Worm (Caenorhabditis elegans): ENCODE data around the gene hmg-11.
A peak's percentile ranks its signal among the peaks of the same experiment; 100 is the strongest.

Gene hmg-11

ce11 chrII:4686941-4687340, 14.1 kb downstream of the hmg-11 start, which contains the start of gene sre-39:
Gene sre-39 (plus strand): TSS chrII:4687241.
- TF ChIP-seq lin-13 (tag; optimal IDR thresholded peaks at IDR 0.05) = no peak
- TF ChIP-seq nhr-237 (tag; optimal IDR thresholded peaks at IDR 0.05) = no peak
- TF ChIP-seq ceh-43 (GFP tag; optimal IDR thresholded peaks at IDR 0.05) = no peak
- no peak for TF ChIP-seq elt-3 (tag; optimal IDR thresholded peaks at IDR 0.05)
- TF ChIP-seq sptf-1 (tag; optimal IDR thresholded peaks at IDR 0.05) = no peak
- no peak for TF ChIP-seq unc-120 (tag; optimal IDR thresholded peaks at IDR 0.05; ENCODE audit: poor library complexity, severe bottlenecking)
- no peak for TF ChIP-seq mep-1 (tag; optimal IDR thresholded peaks at IDR 0.05)
- no peak for TF ChIP-seq sem-2 (GFP tag; optimal IDR thresholded peaks at IDR 0.05)
- TF ChIP-seq hlh-1 (tag; optimal IDR thresholded peaks at IDR 0.05) = no peak
- TF ChIP-seq blmp-1 (tag; optimal IDR thresholded peaks at IDR 0.05) = no peak
- TF ChIP-seq zip-8 (tag; optimal IDR thresholded peaks at IDR 0.05) = no peak
- TF ChIP-seq tbx-8 (GFP tag; optimal IDR thresholded peaks at IDR 0.05) = no peak
- no peak for TF ChIP-seq pha-4 (tag; optimal IDR thresholded peaks at IDR 0.05)
- no peak for TF ChIP-seq elt-1 (tag; optimal IDR thresholded peaks at IDR 0.05; ENCODE audit: borderline replicate concordance, insufficient read depth)
- no peak for TF ChIP-seq nhr-76 (tag; optimal IDR thresholded peaks at IDR 0.05)
- no peak for TF ChIP-seq ham-2 (GFP tag; optimal IDR thresholded peaks at IDR 0.05)
- no peak for TF ChIP-seq nhr-12 (tag; optimal IDR thresholded peaks at IDR 0.05)
- TF ChIP-seq unc-39 (tag; optimal IDR thresholded peaks at IDR 0.05) = no peak

ce11 chrII:4689477-4689876, 16.6 kb downstream of the hmg-11 start, which contains the start of gene F10G7.12:
Gene F10G7.12 (plus strand): TSS chrII:4689777.
- TF ChIP-seq elt-1 (tag; optimal IDR thresholded peaks at IDR 0.05; ENCODE audit: borderline replicate concordance, insufficient read depth) = no peak
- no peak for TF ChIP-seq ztf-11 (tag; optimal IDR thresholded peaks at IDR 0.05)
- TF ChIP-seq M03D4.4 (tag; optimal IDR thresholded peaks at IDR 0.05) = no peak
- no peak for TF ChIP-seq blmp-1 (tag; optimal IDR thresholded peaks at IDR 0.05)
- no peak for TF ChIP-seq elt-3 (tag; optimal IDR thresholded peaks at IDR 0.05)
- TF ChIP-seq tbx-8 (GFP tag; optimal IDR thresholded peaks at IDR 0.05) = no peak
- TF ChIP-seq sem-2 (GFP tag; optimal IDR thresholded peaks at IDR 0.05) = no peak
- no peak for TF ChIP-seq ceh-83 (GFP tag; optimal IDR thresholded peaks at IDR 0.05)
- TF ChIP-seq unc-39 (tag; optimal IDR thresholded peaks at IDR 0.05) = no peak
- no peak for TF ChIP-seq ces-1 (GFP tag; optimal IDR thresholded peaks at IDR 0.05)
- no peak for TF ChIP-seq nhr-12 (tag; optimal IDR thresholded peaks at IDR 0.05)
- no peak for TF ChIP-seq ham-2 (GFP tag; optimal IDR thresholded peaks at IDR 0.05)
- no peak for TF ChIP-seq drap-1 (GFP tag; optimal IDR thresholded peaks at IDR 0.05)
- no peak for TF ChIP-seq nhr-28 (tag; optimal IDR thresholded peaks at IDR 0.05)
- TF ChIP-seq zip-8 (tag; optimal IDR thresholded peaks at IDR 0.05) = no peak
- no peak for TF ChIP-seq snpc-4 (tag; optimal IDR thresholded peaks at IDR 0.05)
- no peak for TF ChIP-seq nhr-237 (tag; optimal IDR thresholded peaks at IDR 0.05)
- no peak for TF ChIP-seq flh-1 (GFP tag; optimal IDR thresholded peaks at IDR 0.05)
- TF ChIP-seq mab-5 (tag; optimal IDR thresholded peaks at IDR 0.05) = no peak

- TF ChIP-seq nhr-237 (tag; optimal IDR thresholded peaks at IDR 0.05) (no peak), pha-4 (tag; optimal IDR thresholded peaks at IDR 0.05) (peak; percentile 47)
These were observed 20.2 kb downstream of the hmg-11 start, which contains the start of gene F10G7.5 for ce11 chrII:4693129-4693528. Gene F10G7.5 (plus strand): TSS chrII:4693414.

ce11 chrII:4696055-4696454, 23.2 kb downstream of the hmg-11 start:
- no peak for TF ChIP-seq elt-1 (tag; optimal IDR thresholded peaks at IDR 0.05; ENCODE audit: borderline replicate concordance, insufficient read depth)
- no peak for TF ChIP-seq zip-8 (tag; optimal IDR thresholded peaks at IDR 0.05)
- no peak for TF ChIP-seq ztf-11 (tag; optimal IDR thresholded peaks at IDR 0.05)
- TF ChIP-seq mep-1 (tag; optimal IDR thresholded peaks at IDR 0.05) = no peak
- no peak for TF ChIP-seq ceh-39 (tag; optimal IDR thresholded peaks at IDR 0.05)
- no peak for TF ChIP-seq blmp-1 (tag; optimal IDR thresholded peaks at IDR 0.05)
- no peak for TF ChIP-seq M03D4.4 (tag; optimal IDR thresholded peaks at IDR 0.05)
- no peak for TF ChIP-seq nhr-237 (tag; optimal IDR thresholded peaks at IDR 0.05)
- TF ChIP-seq sptf-1 (tag; optimal IDR thresholded peaks at IDR 0.05) = no peak
- TF ChIP-seq ham-2 (GFP tag; optimal IDR thresholded peaks at IDR 0.05) = no peak
- no peak for TF ChIP-seq lsy-2 (tag; optimal IDR thresholded peaks at IDR 0.05)
- TF ChIP-seq nhr-28 (tag; optimal IDR thresholded peaks at IDR 0.05) = no peak
- no peak for TF ChIP-seq ces-1 (GFP tag; optimal IDR thresholded peaks at IDR 0.05)
- no peak for TF ChIP-seq tbx-8 (GFP tag; optimal IDR thresholded peaks at IDR 0.05)
- TF ChIP-seq mls-2 (tag; optimal IDR thresholded peaks at IDR 0.05) = no peak
- no peak for TF ChIP-seq sem-2 (GFP tag; optimal IDR thresholded peaks at IDR 0.05)
- TF ChIP-seq elt-3 (tag; optimal IDR thresholded peaks at IDR 0.05) = no peak
- no peak for TF ChIP-seq mab-5 (tag; optimal IDR thresholded peaks at IDR 0.05)
- no peak for TF ChIP-seq snpc-4 (tag; optimal IDR thresholded peaks at IDR 0.05)
- no peak for TF ChIP-seq ceh-43 (GFP tag; optimal IDR thresholded peaks at IDR 0.05)

- TF ChIP-seq ceh-83 (GFP tag; optimal IDR thresholded peaks at IDR 0.05) (no peak), nhr-76 (tag; optimal IDR thresholded peaks at IDR 0.05) (no peak), unc-62 (GFP tag; optimal IDR thresholded peaks at IDR 0.05) (peak; percentile 88), flh-1 (GFP tag; optimal IDR thresholded peaks at IDR 0.05) (no peak), snpc-4 (tag; optimal IDR thresholded peaks at IDR 0.05) (no peak), mab-5 (tag; optimal IDR thresholded peaks at IDR 0.05) (no peak), mep-1 (tag; optimal IDR thresholded peaks at IDR 0.05) (peak; percentile 55), elt-3 (tag; optimal IDR thresholded peaks at IDR 0.05) (no peak), lsy-2 (tag; optimal IDR thresholded peaks at IDR 0.05) (peak; percentile 99), sem-2 (GFP tag; optimal IDR thresholded peaks at IDR 0.05) (no peak), lin-32 (GFP tag; optimal IDR thresholded peaks at IDR 0.05) (no peak), drap-1 (GFP tag; optimal IDR thresholded peaks at IDR 0.05) (no peak), unc-120 (tag; optimal IDR thresholded peaks at IDR 0.05; ENCODE audit: poor library complexity, severe bottlenecking) (no peak), sptf-1 (tag; optimal IDR thresholded peaks at IDR 0.05) (peak; percentile 8), ztf-11 (tag; optimal IDR thresholded peaks at IDR 0.05) (no peak), nhr-12 (tag; optimal IDR thresholded peaks at IDR 0.05) (no peak), lin-13 (tag; optimal IDR thresholded peaks at IDR 0.05) (peak; percentile 42), nhr-28 (tag; optimal IDR thresholded peaks at IDR 0.05) (no peak), M03D4.4 (tag; optimal IDR thresholded peaks at IDR 0.05) (no peak), hlh-1 (tag; optimal IDR thresholded peaks at IDR 0.05) (peak; percentile 43), ceh-39 (tag; optimal IDR thresholded peaks at IDR 0.05) (peak; percentile 55), nhr-237 (tag; optimal IDR thresholded peaks at IDR 0.05) (peak; percentile 71), pha-4 (tag; optimal IDR thresholded peaks at IDR 0.05) (peak; percentile 85), ceh-43 (GFP tag; optimal IDR thresholded peaks at IDR 0.05) (no peak), ham-2 (GFP tag; optimal IDR thresholded peaks at IDR 0.05) (no peak), bed-3 (GFP tag; optimal IDR thresholded peaks at IDR 0.05) (no peak), blmp-1 (tag; optimal IDR thresholded peaks at IDR 0.05) (no peak), zip-8 (tag; optimal IDR thresholded peaks at IDR 0.05) (no peak), tbx-8 (GFP tag; optimal IDR thresholded peaks at IDR 0.05) (no peak), mls-2 (tag; optimal IDR thresholded peaks at IDR 0.05) (no peak), elt-1 (tag; optimal IDR thresholded peaks at IDR 0.05; ENCODE audit: borderline replicate concordance, insufficient read depth) (no peak)
These were observed 25.4 kb downstream of the hmg-11 start, which contains the start of the genes rpn-5 and scc-1 for ce11 chrII:4698266-4698771. Gene rpn-5 (minus strand): TSS chrII:4698427. Gene scc-1 (plus strand): TSS chrII:4698721.
